Fruit fly (Drosophila melanogaster): ENCODE data around the gene heca.

heca gene

dm6 chr3R:30307881-30308482, 30.2 kb downstream of the heca start (continued):
- no peak for TF ChIP-seq Spps (tag; optimal IDR thresholded peaks at IDR 0.05)
- TF ChIP-seq sob (GFP tag; IDR thresholded peaks at IDR 0.05): 0 out of 2 replicates have a peak, but pooled peaks have one; percentile 6
- TF ChIP-seq Gsc (GFP tag; IDR thresholded peaks at IDR 0.05): no peak
- TF ChIP-seq Atf6 (GFP tag; IDR thresholded peaks at IDR 0.05): no peak
- no peak for TF ChIP-seq CG6854 (GFP tag; optimal IDR thresholded peaks at IDR 0.05)
- no peak for TF ChIP-seq abd-A (tag; optimal IDR thresholded peaks at IDR 0.05)
- TF ChIP-seq CG13424 (tag; optimal IDR thresholded peaks at IDR 0.05): no peak
- TF ChIP-seq CG18599 (GFP tag; optimal IDR thresholded peaks at IDR 0.05): peak; percentile 20
- TF ChIP-seq lab (GFP tag; optimal IDR thresholded peaks at IDR 0.05): peak; percentile 7
- no peak for TF ChIP-seq CG11560 (tag; IDR thresholded peaks at IDR 0.05)
- TF ChIP-seq Dad (GFP tag; optimal IDR thresholded peaks at IDR 0.05): no peak
- TF ChIP-seq NC2β (GFP tag; optimal IDR thresholded peaks at IDR 0.05): no peak
- TF ChIP-seq CG17802 (tag; optimal IDR thresholded peaks at IDR 0.05): no peak
- TF ChIP-seq CG3838 (GFP tag; optimal IDR thresholded peaks at IDR 0.05): no peak
- TF ChIP-seq zen (tag; optimal IDR thresholded peaks at IDR 0.05): no peak
- TF ChIP-seq schlank (tag; optimal IDR thresholded peaks at IDR 0.05): no peak
- TF ChIP-seq Mes4 (GFP tag; optimal IDR thresholded peaks at IDR 0.05): no peak
- TF ChIP-seq CG14965 (GFP tag; optimal IDR thresholded peaks at IDR 0.05; ENCODE audit: borderline replicate concordance): no peak
- TF ChIP-seq BEAF-32 (GFP tag; optimal IDR thresholded peaks at IDR 0.05): no peak
- no peak for TF ChIP-seq pb (GFP tag; optimal IDR thresholded peaks at IDR 0.05)
- TF ChIP-seq Dll (GFP tag; IDR thresholded peaks at IDR 0.05; ENCODE audit: partially characterized antibody): no peak
- TF ChIP-seq CG14860 (GFP tag; IDR thresholded peaks at IDR 0.05; ENCODE audit: partially characterized antibody): no peak
- TF ChIP-seq onecut (GFP tag; IDR thresholded peaks at IDR 0.05): no peak
- no peak for TF ChIP-seq Doc3 (GFP tag; IDR thresholded peaks at IDR 0.05; ENCODE audit: partially characterized antibody)
- no peak for TF ChIP-seq repo (GFP tag; optimal IDR thresholded peaks at IDR 0.05)
- TF ChIP-seq CG15696 (tag; optimal IDR thresholded peaks at IDR 0.05): no peak
- TF ChIP-seq CG10209 (GFP tag; optimal IDR thresholded peaks at IDR 0.05): no peak
- no peak for TF ChIP-seq vnd (GFP tag; IDR thresholded peaks at IDR 0.05; ENCODE audit: partially characterized antibody)
- TF ChIP-seq sug (tag; optimal IDR thresholded peaks at IDR 0.05): peak; percentile 98
- no peak for TF ChIP-seq sens-2 (GFP tag; IDR thresholded peaks at IDR 0.05)
- TF ChIP-seq CG17912 (GFP tag; optimal IDR thresholded peaks at IDR 0.05): no peak
- no peak for TF ChIP-seq nom (GFP tag; optimal IDR thresholded peaks at IDR 0.05)
- TF ChIP-seq Hmx (GFP tag; optimal IDR thresholded peaks at IDR 0.05): no peak
- TF ChIP-seq CG2875 (GFP tag; optimal IDR thresholded peaks at IDR 0.05): no peak
- TF ChIP-seq dati (GFP tag; IDR thresholded peaks at IDR 0.05): no peak
- no peak for TF ChIP-seq CG18262 (tag; optimal IDR thresholded peaks at IDR 0.05)
- TF ChIP-seq cg (GFP tag; optimal IDR thresholded peaks at IDR 0.05): no peak
- TF ChIP-seq danr (GFP tag; IDR thresholded peaks at IDR 0.05): no peak
- TF ChIP-seq CG10274 (GFP tag; optimal IDR thresholded peaks at IDR 0.05): no peak
- TF ChIP-seq gt (GFP tag; IDR thresholded peaks at IDR 0.05): no peak
- no peak for TF ChIP-seq Aef1 (GFP tag; IDR thresholded peaks at IDR 0.05)
- TF ChIP-seq CG1603 (tag; optimal IDR thresholded peaks at IDR 0.05): no peak
- peak; percentile 94 for TF ChIP-seq sd (tag; optimal IDR thresholded peaks at IDR 0.05)
- no peak for TF ChIP-seq Lim3 (GFP tag; IDR thresholded peaks at IDR 0.05)
- no peak for TF ChIP-seq CG10979 (tag; optimal IDR thresholded peaks at IDR 0.05)
- TF ChIP-seq ken (GFP tag; IDR thresholded peaks at IDR 0.05): no peak
- no peak for TF ChIP-seq nerfin-1 (tag; optimal IDR thresholded peaks at IDR 0.05)
- TF ChIP-seq CG14050 (GFP tag; IDR thresholded peaks at IDR 0.05): no peak
- TF ChIP-seq sqz (GFP tag; optimal IDR thresholded peaks at IDR 0.05): peak; percentile 29
- 0 out of 4 replicates have a peak, but pooled peaks have one; percentile 47 for TF ChIP-seq chinmo (GFP tag; IDR thresholded peaks at IDR 0.05; ENCODE audit: partially characterized antibody)
